Fruit fly (Drosophila melanogaster) whole organism, embryonic: ENCODE measurements around the gene mats.

Experiments
- Ada2b ChIP-seq: fragments of 200-800 bp; sonication (Bioruptor generic); IDR thresholded peaks from 2 replicates; pipeline ENCODE4 v1.3.6; 2022; ENCODE audit warnings: missing biosample characterization, missing genetic modification characterization
- Awh ChIP-seq: fragments of 200-800 bp; sonication (Bioruptor generic); IDR thresholded peaks from 2 replicates; pipeline ENCODE4, ENCODE4 v1.3.6; 2022; ENCODE audit warnings: missing biosample characterization, missing genetic modification characterization
- Bgb ChIP-seq: fragments of 200-800 bp; sonication (Bioruptor generic); IDR thresholded peaks from 2 replicates; pipeline ENCODE4 v1.3.6; 2022; ENCODE audit warnings: missing biosample characterization, missing genetic modification characterization; ENCODE audit not compliant: partially characterized antibody
- C15 ChIP-seq: fragments of 200-800 bp; sonication (Bioruptor generic); IDR thresholded peaks from 3 replicates; pipeline ENCODE4 v1.3.6; 2022; ENCODE audit warnings: missing biosample characterization, missing genetic modification characterization
- CG10654 ChIP-seq: fragments of 200-800 bp; sonication (Bioruptor generic); optimal IDR thresholded peaks from 2 replicates; lab custom pipeline; 2016; ENCODE audit warnings: missing biosample characterization, missing genetic modification characterization
- CG11456 ChIP-seq: fragments of 200-800 bp; sonication (Bioruptor generic); IDR thresholded peaks from 3 replicates; pipeline ENCODE4 v1.3.6; 2022; ENCODE audit warnings: missing biosample characterization, missing genetic modification characterization
- CG1233 ChIP-seq: fragments of 200-800 bp; sonication (Bioruptor generic); optimal IDR thresholded peaks from 4 replicates; lab custom pipeline; 2018; ENCODE audit warnings: missing biosample characterization, mild to moderate bottlenecking, missing genetic modification characterization
- CG14014 ChIP-seq: fragments of 200-800 bp; sonication (Bioruptor generic); IDR thresholded peaks from 2 replicates; pipeline ENCODE4 v1.3.6; 2022; ENCODE audit warnings: missing biosample characterization, missing genetic modification characterization
- CG14860 ChIP-seq: fragments of 200-800 bp; sonication (Bioruptor generic); IDR thresholded peaks from 3 replicates; pipeline ENCODE4 v1.3.6; 2022; ENCODE audit warnings: missing biosample characterization, missing genetic modification characterization; ENCODE audit not compliant: partially characterized antibody
- CG15514 ChIP-seq: fragments of 200-800 bp; sonication (Bioruptor generic); optimal IDR thresholded peaks from 3 replicates; lab custom pipeline; 2017; ENCODE audit warnings: missing biosample characterization, missing genetic modification characterization, mild to moderate bottlenecking, moderate library complexity, missing genetic modification reagents
- CG17385 ChIP-seq: fragments of 200-800 bp; sonication (Bioruptor generic); optimal IDR thresholded peaks from 3 replicates; lab custom pipeline; 2018; ENCODE audit warnings: missing biosample characterization, mild to moderate bottlenecking, missing genetic modification characterization
- CG18011 ChIP-seq: fragments of 200-800 bp; sonication (Bioruptor generic); optimal IDR thresholded peaks from 2 replicates; lab custom pipeline; 2017; ENCODE audit warnings: missing biosample characterization, missing genetic modification characterization, mild to moderate bottlenecking, moderate library complexity, missing genotype
- CG2120 ChIP-seq: fragments of 200-800 bp; sonication (Bioruptor generic); optimal IDR thresholded peaks from 3 replicates; lab custom pipeline; 2016; ENCODE audit warnings: missing biosample characterization, missing genetic modification characterization
- CG3065 ChIP-seq: fragments of 200-800 bp; sonication (Bioruptor generic); optimal IDR thresholded peaks from 2 replicates; lab custom pipeline; 2016; ENCODE audit warnings: missing biosample characterization, missing genetic modification characterization
- CG3163 ChIP-seq: fragments of 200-800 bp; sonication (Bioruptor generic); optimal IDR thresholded peaks from 3 replicates; lab custom pipeline; 2016; ENCODE audit warnings: missing biosample characterization, missing genetic modification characterization
- CG7786 ChIP-seq: fragments of 200-800 bp; sonication (Bioruptor generic); optimal IDR thresholded peaks from 2 replicates; lab custom pipeline; 2016; ENCODE audit warnings: missing biosample characterization, missing genetic modification characterization
- CG7839 ChIP-seq: fragments of 200-800 bp; sonication (Bioruptor generic); optimal IDR thresholded peaks from 3 replicates; lab custom pipeline; 2018; ENCODE audit warnings: missing biosample characterization, mild to moderate bottlenecking, missing genetic modification characterization, moderate library complexity
- CG8281 ChIP-seq: fragments of 200-800 bp; sonication (Bioruptor generic); optimal IDR thresholded peaks from 2 replicates; lab custom pipeline; 2018; ENCODE audit warnings: missing biosample characterization, mild to moderate bottlenecking, missing genetic modification characterization, moderate library complexity
- CG9609 ChIP-seq: fragments of 200-800 bp; sonication (Bioruptor generic); optimal IDR thresholded peaks from 3 replicates; lab custom pipeline; 2016; ENCODE audit warnings: missing biosample characterization, missing genetic modification characterization
- CG9932 ChIP-seq: fragments of 200-800 bp; sonication (Bioruptor generic); IDR thresholded peaks from 2 replicates; pipeline ENCODE4 v1.3.6; 2022; ENCODE audit warnings: missing biosample characterization, missing genetic modification characterization
- Dll ChIP-seq: fragments of 200-800 bp; sonication (Bioruptor generic); IDR thresholded peaks from 4 replicates; pipeline ENCODE4 v1.3.6; 2022; ENCODE audit warnings: missing biosample characterization, missing genetic modification characterization; ENCODE audit not compliant: partially characterized antibody
- Dref ChIP-seq: fragments of 200-800 bp; sonication (Bioruptor generic); IDR thresholded peaks from 2 replicates; pipeline ENCODE4 v1.3.6; 2022; ENCODE audit warnings: missing biosample characterization, missing genetic modification characterization
- HLH4C ChIP-seq: fragments of 200-800 bp; sonication (Bioruptor generic); IDR thresholded peaks from 3 replicates; pipeline ENCODE4 v1.3.6; 2022; ENCODE audit warnings: missing biosample characterization, missing genetic modification characterization; ENCODE audit not compliant: partially characterized antibody
- HmgD ChIP-seq: fragments of 200-800 bp; sonication (Bioruptor generic); optimal IDR thresholded peaks from 3 replicates; lab custom pipeline; 2016; ENCODE audit warnings: missing biosample characterization, missing genetic modification characterization
- Hr3 ChIP-seq: fragments of 200-800 bp; sonication (Bioruptor generic); optimal IDR thresholded peaks from 3 replicates; lab custom pipeline; 2016; ENCODE audit warnings: missing biosample characterization, missing genetic modification characterization
- Kr ChIP-seq: fragments of 200-800 bp; sonication (Bioruptor generic); optimal IDR thresholded peaks from 2 replicates; lab custom pipeline; 2017; ENCODE audit warnings: missing biosample characterization, mild to moderate bottlenecking, missing genetic modification characterization
- MTF-1 ChIP-seq: fragments of 200-800 bp; sonication (Bioruptor generic); optimal IDR thresholded peaks from 2 replicates; lab custom pipeline; 2018; ENCODE audit warnings: missing biosample characterization, mild to moderate bottlenecking, missing genetic modification characterization, borderline replicate concordance
- Mad ChIP-seq: fragments of 200-800 bp; sonication (Bioruptor generic); optimal IDR thresholded peaks from 2 replicates; lab custom pipeline; 2016; ENCODE audit warnings: missing biosample characterization, missing genetic modification characterization
- Nf-YA ChIP-seq: fragments of 200-800 bp; sonication (Bioruptor generic); IDR thresholded peaks from 2 replicates; pipeline ENCODE4 v1.3.6; 2022; ENCODE audit warnings: missing biosample characterization, missing genetic modification characterization
- PHDP ChIP-seq: fragments of 200-800 bp; sonication (Bioruptor generic); optimal IDR thresholded peaks from 3 replicates; lab custom pipeline; 2018; ENCODE audit warnings: missing biosample characterization, mild to moderate bottlenecking, missing genetic modification characterization, moderate library complexity
- Six4 ChIP-seq: fragments of 200-800 bp; sonication (Bioruptor generic); optimal IDR thresholded peaks from 2 replicates; lab custom pipeline; 2016; ENCODE audit warnings: missing biosample characterization, missing genetic modification characterization
- aop ChIP-seq: fragments of 200-800 bp; sonication (Bioruptor generic); IDR thresholded peaks from 2 replicates; pipeline ENCODE4 v1.3.6; 2022; ENCODE audit warnings: missing biosample characterization, missing genetic modification characterization
- ase ChIP-seq: fragments of 200-800 bp; sonication (Bioruptor generic); IDR thresholded peaks from 3 replicates; pipeline ENCODE4 v1.3.6; 2022; ENCODE audit warnings: missing biosample characterization, missing genetic modification characterization
- fd102C ChIP-seq: fragments of 200-800 bp; sonication (Bioruptor generic); optimal IDR thresholded peaks from 2 replicates; lab custom pipeline; 2018; ENCODE audit warnings: missing biosample characterization, mild to moderate bottlenecking, missing genetic modification characterization, moderate library complexity
- her ChIP-seq: fragments of 200-800 bp; sonication (Bioruptor generic); optimal IDR thresholded peaks from 2 replicates; lab custom pipeline; 2016; ENCODE audit warnings: missing biosample characterization, missing genetic modification characterization
- lmd ChIP-seq: fragments of 200-800 bp; sonication (Bioruptor generic); IDR thresholded peaks from 2 replicates; pipeline ENCODE4 v1.3.6; 2022; ENCODE audit warnings: missing biosample characterization, missing genetic modification characterization
- maf-S ChIP-seq: fragments of 200-800 bp; sonication (Bioruptor generic); optimal IDR thresholded peaks from 2 replicates; lab custom pipeline; 2016; ENCODE audit warnings: missing biosample characterization, missing genetic modification characterization
- nmo ChIP-seq: fragments of 200-800 bp; sonication (Bioruptor generic); optimal IDR thresholded peaks from 2 replicates; lab custom pipeline; 2018; ENCODE audit warnings: missing biosample characterization, mild to moderate bottlenecking, missing genetic modification characterization, moderate library complexity
- org-1 ChIP-seq: fragments of 200-800 bp; sonication (Bioruptor generic); optimal IDR thresholded peaks from 2 replicates; lab custom pipeline; 2017; ENCODE audit warnings: missing biosample characterization, missing genetic modification characterization
- pb ChIP-seq: fragments of 200-800 bp; sonication (Bioruptor generic); optimal IDR thresholded peaks from 3 replicates; lab custom pipeline; 2016; ENCODE audit warnings: missing biosample characterization, missing genetic modification characterization
- prd ChIP-seq, 3 experiments: fragments of >200 bp in 2 of 3; fragments of 200-800 bp in 1 of 3; sonication (Bioruptor generic) in 1 of 3; optimal IDR thresholded peaks in 2 of 3; IDR thresholded peaks in 1 of 3; 2 replicates in 2 of 3; 3 replicates in 1 of 3; pipeline versions ENCODE4 v1.3.6 to Lab custom; 2017 to 2022; ENCODE audit warnings: missing biosample characterization in 1 of 3, missing genetic modification characterization in 1 of 3
- ro ChIP-seq: fragments of 200-800 bp; sonication (Bioruptor generic); IDR thresholded peaks from 2 replicates; pipeline ENCODE4 v1.3.6; 2022; ENCODE audit warnings: missing biosample characterization, missing genetic modification characterization
- sc ChIP-seq, 3 experiments: fragments of >200 bp in 2 of 3; fragments of 200-800 bp in 1 of 3; sonication (Bioruptor generic) in 1 of 3; optimal IDR thresholded peaks; 2 replicates in 2 of 3; 3 replicates in 1 of 3; lab custom pipeline; 2017; ENCODE audit warnings: mild to moderate bottlenecking in 1 of 3, missing biosample characterization in 1 of 3, missing genetic modification characterization in 1 of 3, missing genetic modification reagents in 1 of 3
- schlank ChIP-seq: fragments of 200-800 bp; sonication (Bioruptor generic); optimal IDR thresholded peaks from 2 replicates; lab custom pipeline; 2018; ENCODE audit warnings: missing biosample characterization, mild to moderate bottlenecking, missing genetic modification characterization
- toy ChIP-seq: fragments of 200-800 bp; sonication (Bioruptor generic); IDR thresholded peaks from 2 replicates; pipeline ENCODE4 v1.3.6; 2022; ENCODE audit warnings: missing biosample characterization, missing genetic modification characterization
- wdn ChIP-seq: fragments of 200-800 bp; sonication (Bioruptor generic); IDR thresholded peaks from 2 replicates; pipeline ENCODE4 v1.3.6; 2022; ENCODE audit warnings: missing biosample characterization, missing genetic modification characterization
- z ChIP-seq: fragments of 200-800 bp; sonication (Bioruptor generic); IDR thresholded peaks from 3 replicates; pipeline ENCODE4 v1.3.6; 2022; ENCODE audit warnings: missing biosample characterization, missing genetic modification characterization
- zen2 ChIP-seq: fragments of 200-800 bp; sonication (Bioruptor generic); IDR thresholded peaks from 3 replicates; pipeline ENCODE4 v1.3.6; 2022; ENCODE audit warnings: missing biosample characterization, missing genetic modification characterization; ENCODE audit not compliant: partially characterized antibody

mats gene

dm6 chr3R:22447195-22447873, 26.4 kb downstream of the mats start, which contains the start of gene CG34288 (continued):
- peak; percentile 3; the same call in 1 of the 3 replicates for TF ChIP-seq zen2
- peak; percentile 4 for TF ChIP-seq maf-S
- no peak for TF ChIP-seq HmgD (GFP tag; lab: Kevin White, UChicago)
- 0 out of 2 replicates have a peak, but pooled peaks have one; percentile 5 for TF ChIP-seq toy (GFP tag; lab: Robert Waterston, UW)
- TF ChIP-seq sc (optimal IDR thresholded peaks at IDR 0.05; lab: Kevin White, UChicago) = no peak
- TF ChIP-seq sc (GFP tag; optimal IDR thresholded peaks at IDR 0.05; lab: Kevin White, UChicago) = no peak
- no peak for TF ChIP-seq prd (optimal IDR thresholded peaks at IDR 0.05; lab: Kevin White, UChicago)
- TF ChIP-seq prd (GFP tag; IDR thresholded peaks at IDR 0.05; lab: Robert Waterston, UW) = peak; percentile 47
- peak; percentile 15 for TF ChIP-seq pb
- TF ChIP-seq Ada2b (GFP tag; lab: Robert Waterston, UW) = 0 out of 2 replicates have a peak, but pooled peaks have one; percentile 4
- TF ChIP-seq Six4 (GFP tag; lab: Kevin White, UChicago) = no peak
- TF ChIP-seq Bgb (GFP tag; lab: Robert Waterston, UW) = peak; percentile 29; the same call in 1 of the 2 replicates
- 0 out of 3 replicates have a peak, but pooled peaks have one; percentile 27 for TF ChIP-seq HLH4C (GFP tag; lab: Robert Waterston, UW)
- TF ChIP-seq CG2120 = peak; percentile 73
- peak; percentile 11 for TF ChIP-seq CG7839 (tag; lab: Kevin White, UChicago)
- TF ChIP-seq CG9609 (GFP tag; lab: Kevin White, UChicago) = no peak
- TF ChIP-seq schlank = no peak
- TF ChIP-seq CG17385 = no peak
- TF ChIP-seq Kr = no peak
- TF ChIP-seq CG1233 = no peak
- TF ChIP-seq CG7786 = peak; percentile 7
- TF ChIP-seq CG18011 (GFP tag; lab: Kevin White, UChicago) = no peak
- no peak for TF ChIP-seq org-1 (GFP tag; lab: Kevin White, UChicago)
- peak; percentile 85 for TF ChIP-seq CG11456 (GFP tag; lab: Robert Waterston, UW)
- TF ChIP-seq ase = peak; percentile 14; the same call in 1 of the 3 replicates
- TF ChIP-seq CG15514 (GFP tag; lab: Kevin White, UChicago) = no peak
- TF ChIP-seq Hr3 = peak; percentile 27
- no peak for TF ChIP-seq Mad
- no peak for TF ChIP-seq CG3065 (GFP tag; lab: Kevin White, UChicago)
- no peak for TF ChIP-seq ro (GFP tag; lab: Robert Waterston, UW)
- no peak for TF ChIP-seq fd102C (GFP tag; lab: Kevin White, UChicago)
- peak; percentile 58 for TF ChIP-seq Dref (GFP tag; lab: Robert Waterston, UW)
- peak; percentile 59; the same call in 2 of the 4 replicates for TF ChIP-seq Dll (GFP tag; lab: Robert Waterston, UW)
- TF ChIP-seq Nf-YA = peak; percentile 35
- peak; percentile 51; the same call in 1 of the 2 replicates for TF ChIP-seq wdn (GFP tag; lab: Robert Waterston, UW)
- TF ChIP-seq CG3163 (GFP tag; lab: Kevin White, UChicago) = peak; percentile 26
- TF ChIP-seq CG14014 = peak; percentile 55; the same call in 1 of the 2 replicates
- no peak for TF ChIP-seq nmo (GFP tag; lab: Kevin White, UChicago)
- TF ChIP-seq aop (GFP tag; lab: Robert Waterston, UW) = no peak
- TF ChIP-seq CG14860 (GFP tag; lab: Robert Waterston, UW) = no peak
- TF ChIP-seq PHDP = no peak
- TF ChIP-seq CG8281 = no peak
- peak; percentile 9; the same call in 1 of the 3 replicates for TF ChIP-seq C15 (GFP tag; lab: Robert Waterston, UW)
- peak; percentile 40 for TF ChIP-seq her
- TF ChIP-seq Awh (GFP tag; lab: Robert Waterston, UW) = 0 out of 2 replicates have a peak, but pooled peaks have one; percentile 32
- peak; percentile 48 for TF ChIP-seq CG9932 (GFP tag; lab: Robert Waterston, UW)
- no peak for TF ChIP-seq MTF-1 (GFP tag; lab: Kevin White, UChicago)
- TF ChIP-seq lmd = peak; percentile 26; the same call in 1 of the 2 replicates
- TF ChIP-seq z = no peak
- TF ChIP-seq CG10654 = no peak
